Worm (Caenorhabditis elegans): ENCODE results near the gene T24C2.3.
"Not testable (repeated sequence)": the region's sequence is repeated elsewhere in the genome, so short reads cannot be mapped to it uniquely, and the experiment has no call there.

Gene T24C2.3

DNA sequence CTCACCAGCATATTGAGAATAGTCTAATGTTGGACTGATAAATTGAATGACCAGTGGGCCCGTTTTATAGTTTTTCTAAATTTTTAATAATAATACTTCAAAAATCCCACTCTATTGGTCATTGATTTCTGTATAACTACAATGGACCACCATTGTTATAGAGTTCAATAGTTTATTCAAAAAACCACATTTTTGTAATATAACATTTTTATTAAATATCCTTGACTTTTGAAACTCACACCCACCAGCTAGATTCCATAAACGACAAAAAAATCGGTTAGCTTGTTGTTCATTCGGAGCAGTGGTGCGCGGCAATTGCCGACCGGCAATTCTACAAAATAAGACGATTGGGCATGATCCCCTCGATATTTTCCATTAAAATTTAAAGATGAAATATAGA, 15.8 kb upstream of the T24C2.3 start, which contains the start of gene nspc-18:
Gene nspc-18 (minus strand): TSS at position 101 of the 400 bp plus-strand sequence.
- TF ChIP-seq mab-5 (tag; optimal IDR thresholded peaks at IDR 0.05): no peak
- no peak for TF ChIP-seq pha-4 (tag; optimal IDR thresholded peaks at IDR 0.05)
- TF ChIP-seq nhr-237 (tag; optimal IDR thresholded peaks at IDR 0.05): no peak
- TF ChIP-seq ceh-43 (GFP tag; optimal IDR thresholded peaks at IDR 0.05): no peak
- TF ChIP-seq M03D4.4 (tag; optimal IDR thresholded peaks at IDR 0.05): no peak
- TF ChIP-seq unc-39 (tag; optimal IDR thresholded peaks at IDR 0.05): no peak
- TF ChIP-seq zip-8 (tag; optimal IDR thresholded peaks at IDR 0.05): no peak
- TF ChIP-seq hlh-1 (tag; optimal IDR thresholded peaks at IDR 0.05): no peak
- TF ChIP-seq blmp-1 (tag; optimal IDR thresholded peaks at IDR 0.05): no peak
- TF ChIP-seq elt-1 (tag; optimal IDR thresholded peaks at IDR 0.05; ENCODE audit: borderline replicate concordance, insufficient read depth): no peak
- TF ChIP-seq ham-2 (GFP tag; optimal IDR thresholded peaks at IDR 0.05): no peak

ce11 chrX:14528399-14528798, 14.9 kb upstream of the T24C2.3 start, which contains the start of gene nspc-19:
nspc-19 (plus strand) TSS chrX:14528699.
- not testable (repeated sequence) for TF ChIP-seq ham-2 (GFP tag; optimal IDR thresholded peaks at IDR 0.05); ces-1 (GFP tag; optimal IDR thresholded peaks at IDR 0.05); ceh-39 (tag; optimal IDR thresholded peaks at IDR 0.05)

ce11 chrX:14530107-14530506, 13.2 kb upstream of the T24C2.3 start, which contains the start of gene nspc-20:
nspc-20 (minus strand) TSS chrX:14530207.
- TF ChIP-seq ceh-39 (tag; optimal IDR thresholded peaks at IDR 0.05) (no peak), unc-39 (tag; optimal IDR thresholded peaks at IDR 0.05) (no peak), sem-2 (GFP tag; optimal IDR thresholded peaks at IDR 0.05) (no peak), ces-1 (GFP tag; optimal IDR thresholded peaks at IDR 0.05) (no peak)

- TF ChIP-seq unc-120 (tag; optimal IDR thresholded peaks at IDR 0.05; ENCODE audit: poor library complexity, severe bottlenecking) (no peak), mab-5 (tag; optimal IDR thresholded peaks at IDR 0.05) (no peak), unc-39 (tag; optimal IDR thresholded peaks at IDR 0.05) (no peak), tbx-8 (GFP tag; optimal IDR thresholded peaks at IDR 0.05) (no peak), ham-2 (GFP tag; optimal IDR thresholded peaks at IDR 0.05) (no peak), nhr-28 (tag; optimal IDR thresholded peaks at IDR 0.05) (no peak), nhr-12 (tag; optimal IDR thresholded peaks at IDR 0.05) (no peak), nhr-76 (tag; optimal IDR thresholded peaks at IDR 0.05) (no peak)
Observed at ce11 chrX:14534117-14534516, 9.2 kb upstream of the T24C2.3 start, which contains the start of gene T24C2.5. T24C2.5 (plus strand) TSS chrX:14534417.

DNA sequence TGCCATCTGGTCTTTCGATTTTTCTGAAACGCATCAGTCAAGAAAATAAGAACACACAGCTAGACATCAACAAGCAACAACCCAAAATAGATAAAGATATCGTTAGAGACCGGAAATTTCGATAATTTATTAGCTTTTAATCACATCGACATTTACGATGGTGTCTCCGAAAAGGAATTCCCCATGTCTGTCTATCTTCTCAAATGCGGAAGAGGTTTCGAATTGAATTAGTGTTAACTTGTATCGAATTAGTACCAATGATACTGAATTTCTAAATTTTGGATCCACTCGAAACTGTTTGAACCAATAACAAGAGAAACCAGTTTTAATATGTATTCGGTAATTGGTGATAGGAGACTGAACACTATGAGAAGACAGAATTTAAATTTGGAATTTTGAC, 8.7 kb upstream of the T24C2.3 start:
- TF ChIP-seq hlh-1 (tag; optimal IDR thresholded peaks at IDR 0.05) (no peak), blmp-1 (tag; optimal IDR thresholded peaks at IDR 0.05) (no peak), ces-1 (GFP tag; optimal IDR thresholded peaks at IDR 0.05) (no peak), nhr-237 (tag; optimal IDR thresholded peaks at IDR 0.05) (no peak), cnd-1 (tag; optimal IDR thresholded peaks at IDR 0.05) (no peak), nhr-76 (tag; optimal IDR thresholded peaks at IDR 0.05) (no peak), unc-120 (tag; optimal IDR thresholded peaks at IDR 0.05; ENCODE audit: poor library complexity, severe bottlenecking) (no peak)

DNA sequence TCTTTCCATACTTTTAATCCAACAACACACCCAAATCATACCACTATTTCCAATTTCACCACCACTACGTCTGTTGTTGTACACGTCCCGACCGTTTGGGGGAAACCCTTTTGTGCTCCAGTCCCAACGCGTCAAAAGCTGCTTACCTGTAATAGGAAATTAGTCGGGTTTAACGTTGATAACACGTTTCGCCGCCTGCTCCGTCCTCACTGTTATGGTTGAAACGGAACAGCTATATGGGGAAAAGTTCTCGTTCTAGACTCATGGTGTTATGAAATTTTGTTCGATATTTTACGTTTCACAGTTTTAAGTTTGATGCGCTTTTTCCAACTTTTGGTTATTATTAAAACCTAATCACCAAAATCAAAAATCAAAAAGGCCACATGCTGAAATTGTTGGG, 7.4 kb upstream of the T24C2.3 start:
- TF ChIP-seq blmp-1 (tag; optimal IDR thresholded peaks at IDR 0.05): no peak
- no peak for TF ChIP-seq ces-1 (GFP tag; optimal IDR thresholded peaks at IDR 0.05)
- TF ChIP-seq unc-62 (GFP tag; optimal IDR thresholded peaks at IDR 0.05): no peak
- no peak for TF ChIP-seq nhr-28 (tag; optimal IDR thresholded peaks at IDR 0.05)
- no peak for TF ChIP-seq mls-2 (tag; optimal IDR thresholded peaks at IDR 0.05)
- TF ChIP-seq unc-120 (tag; optimal IDR thresholded peaks at IDR 0.05; ENCODE audit: poor library complexity, severe bottlenecking): no peak
- no peak for TF ChIP-seq bed-3 (GFP tag; optimal IDR thresholded peaks at IDR 0.05)
- TF ChIP-seq ceh-39 (tag; optimal IDR thresholded peaks at IDR 0.05): no peak
- no peak for TF ChIP-seq lsy-2 (tag; optimal IDR thresholded peaks at IDR 0.05)
- no peak for TF ChIP-seq sptf-1 (tag; optimal IDR thresholded peaks at IDR 0.05)
- TF ChIP-seq ceh-43 (GFP tag; optimal IDR thresholded peaks at IDR 0.05): no peak
- TF ChIP-seq ztf-11 (tag; optimal IDR thresholded peaks at IDR 0.05): no peak

- TF ChIP-seq bed-3 (GFP tag; optimal IDR thresholded peaks at IDR 0.05) (no peak), ceh-83 (GFP tag; optimal IDR thresholded peaks at IDR 0.05) (no peak), ceh-43 (GFP tag; optimal IDR thresholded peaks at IDR 0.05) (no peak), ztf-11 (tag; optimal IDR thresholded peaks at IDR 0.05) (no peak), ham-2 (GFP tag; optimal IDR thresholded peaks at IDR 0.05) (no peak), sptf-1 (tag; optimal IDR thresholded peaks at IDR 0.05) (no peak), hlh-1 (tag; optimal IDR thresholded peaks at IDR 0.05) (no peak), unc-120 (tag; optimal IDR thresholded peaks at IDR 0.05; ENCODE audit: poor library complexity, severe bottlenecking) (no peak), mep-1 (tag; optimal IDR thresholded peaks at IDR 0.05) (no peak), flh-1 (GFP tag; optimal IDR thresholded peaks at IDR 0.05) (no peak), mab-5 (tag; optimal IDR thresholded peaks at IDR 0.05) (no peak), mls-2 (tag; optimal IDR thresholded peaks at IDR 0.05) (no peak), nhr-2 (tag; optimal IDR thresholded peaks at IDR 0.05) (no peak), nhr-237 (tag; optimal IDR thresholded peaks at IDR 0.05) (no peak), blmp-1 (tag; optimal IDR thresholded peaks at IDR 0.05) (no peak), drap-1 (GFP tag; optimal IDR thresholded peaks at IDR 0.05) (no peak), elt-3 (tag; optimal IDR thresholded peaks at IDR 0.05) (no peak), pha-4 (tag; optimal IDR thresholded peaks at IDR 0.05) (no peak), sem-2 (GFP tag; optimal IDR thresholded peaks at IDR 0.05) (no peak)
Observed at ce11 chrX:14537625-14538024, 5.7 kb upstream of the T24C2.3 start.

Measured in whole organism, mixed stage, embryonic.